Worm (Caenorhabditis elegans) whole organism, L4 larva: ENCODE data around the gene ceh-89.
A peak's percentile ranks its signal among the peaks of the same experiment; 100 is the strongest.

ENCODE experiments used
- aly-2 ChIP-seq: sonication (generic microtip); optimal IDR thresholded peaks from 2 replicates; lab custom pipeline; 2018; ENCODE audit warnings: missing biosample characterization, missing genetic modification characterization
- ama-1 ChIP-seq: fragments of 150-350 bp; optimal IDR thresholded peaks from 2 replicates; lab custom pipeline; 2014; ENCODE audit warnings: inconsistent platforms, mixed read lengths
- ceh-82 ChIP-seq: sonication (generic microtip); optimal IDR thresholded peaks from 2 replicates; lab custom pipeline; 2017; ENCODE audit warnings: missing biosample characterization, missing genetic modification characterization
- ctbp-1 ChIP-seq: fragments of 200-800 bp; sonication (Bioruptor generic); IDR thresholded peaks from 2 replicates; pipeline ENCODE4 v1.3.6; 2022; ENCODE audit warnings: missing genetic modification reagents, missing genetic modification characterization, missing compliant biosample characterization
- dve-1 ChIP-seq: sonication (generic microtip); optimal IDR thresholded peaks from 2 replicates; lab custom pipeline; 2017; ENCODE audit warnings: antibody characterized with exemption, mild to moderate bottlenecking, missing genetic modification characterization, missing compliant biosample characterization; ENCODE audit not compliant: insufficient read depth
- hlh-30 ChIP-seq: sonication (generic microtip); optimal IDR thresholded peaks from 2 replicates; lab custom pipeline; 2017; ENCODE audit warnings: antibody characterized with exemption, mild to moderate bottlenecking, missing genetic modification characterization, missing compliant biosample characterization; ENCODE audit not compliant: insufficient read depth
- jun-1 ChIP-seq: fragments of 150-350 bp; optimal IDR thresholded peaks from 2 replicates; lab custom pipeline; 2014; ENCODE audit warnings: missing biosample characterization, missing genetic modification reagents, missing genetic modification characterization
- mep-1 ChIP-seq: fragments of 150-350 bp; sonication (generic microtip); optimal IDR thresholded peaks from 3 replicates; lab custom pipeline; 2014; ENCODE audit warnings: missing biosample characterization, missing genetic modification characterization
- nhr-77 ChIP-seq: fragments of 150-350 bp; optimal IDR thresholded peaks from 2 replicates; lab custom pipeline; 2014; ENCODE audit warnings: missing biosample characterization, missing genetic modification characterization
- snpc-4 ChIP-seq: fragments of 150-350 bp; optimal IDR thresholded peaks from 2 replicates; lab custom pipeline; 2014; ENCODE audit warnings: missing biosample characterization, missing genetic modification characterization
- tra-1 ChIP-seq: fragments of 200-800 bp; sonication (Bioruptor generic); IDR thresholded peaks from 2 replicates; pipeline ENCODE4 v1.3.6; 2022; ENCODE audit warnings: missing genetic modification reagents, missing genetic modification characterization, missing compliant biosample characterization

- TF ChIP-seq dve-1 (tag; lab: Kevin White, UChicago) = peak; percentile 5
- TF ChIP-seq tra-1 (GFP tag; lab: Robert Waterston, UW) = no peak
- no peak for TF ChIP-seq hlh-30
- no peak for TF ChIP-seq mep-1 (tag; lab: Kevin White, UChicago)
- no peak for TF ChIP-seq ctbp-1 (GFP tag; lab: Robert Waterston, UW)
- no peak for TF ChIP-seq jun-1 (tag; lab: Kevin White, UChicago)
- no peak for TF ChIP-seq ama-1 (lab: Kevin White, UChicago)
- TF ChIP-seq aly-2 (tag; lab: Kevin White, UChicago) = no peak
- no peak for TF ChIP-seq nhr-77 (tag; lab: Kevin White, UChicago)
- no peak for TF ChIP-seq snpc-4 (tag; lab: Kevin White, UChicago)
- no peak for TF ChIP-seq ceh-82
Measured at ce11 chrX:14125870-14126269, 15.9 kb upstream of the ceh-89 start, which contains the start of gene F28H6.6.
